Worm (Caenorhabditis elegans) whole organism, young adult: Measurements from ENCODE around the gene anmt-2.

Experiments used
- B0336.3 ChIP-seq: fragments of 200-800 bp; sonication (Bioruptor generic); IDR thresholded peaks from 2 replicates; pipeline ENCODE4 v1.3.6; 2022; ENCODE audit warnings: missing genetic modification characterization, missing compliant biosample characterization
- Y53G8AR.9 ChIP-seq: fragments of 200-800 bp; sonication (Bioruptor generic); conservative IDR thresholded peaks from 2 replicates; pipeline ENCODE4 v1.3.6; 2022; ENCODE audit warnings: missing genetic modification reagents, missing genetic modification characterization, missing compliant biosample characterization
- Y79H2A.3 ChIP-seq: fragments of 200-800 bp; sonication (Bioruptor generic); conservative IDR thresholded peaks from 2 replicates; pipeline ENCODE4 v1.3.6; 2022; ENCODE audit warnings: missing genetic modification reagents, missing genetic modification characterization, missing compliant biosample characterization
- ama-1 ChIP-seq, 3 experiments: fragments of 150-350 bp in 1 of 3; sonication (generic microtip) in 2 of 3; optimal IDR thresholded peaks; 2 replicates each; lab custom pipeline; 2014 to 2018; ENCODE audit warnings: missing biosample characterization in 2 of 3, missing genetic modification characterization in 2 of 3, missing genetic modification reagents in 2 of 3
- ceh-58 ChIP-seq: fragments of 200-800 bp; sonication (Bioruptor generic); IDR thresholded peaks from 2 replicates; pipeline ENCODE4 v1.3.6; 2022; ENCODE audit warnings: missing genetic modification characterization, missing compliant biosample characterization
- fkh-3 ChIP-seq: sonication (generic microtip); optimal IDR thresholded peaks from 2 replicates; lab custom pipeline; 2016; ENCODE audit warnings: mild to moderate bottlenecking, missing genetic modification characterization, missing compliant biosample characterization
- let-526 ChIP-seq: fragments of 200-800 bp; sonication (Bioruptor generic); IDR thresholded peaks from 2 replicates; pipeline ENCODE4 v1.3.6; 2022; ENCODE audit warnings: missing genetic modification reagents, missing genetic modification characterization, missing compliant biosample characterization
- snpc-3.4 ChIP-seq: sonication (generic microtip); optimal IDR thresholded peaks from 2 replicates; lab custom pipeline; 2017; ENCODE audit warnings: missing genetic modification characterization, mild to moderate bottlenecking, missing compliant biosample characterization, antibody characterized with exemption, moderate library complexity, missing genotype, missing genetic modification reagents
- unc-130 ChIP-seq: sonication (generic microtip); optimal IDR thresholded peaks from 2 replicates; lab custom pipeline; 2016; ENCODE audit warnings: missing genetic modification reagents, missing genetic modification characterization, missing compliant biosample characterization
- xnd-1 ChIP-seq: sonication (generic microtip); optimal IDR thresholded peaks from 2 replicates; lab custom pipeline; 2016; ENCODE audit warnings: missing genotype, missing genetic modification reagents, missing genetic modification characterization, missing compliant biosample characterization

ce11 chrIII:6105897-6106296, 51.7 kb downstream of the anmt-2 start:
- TF ChIP-seq Y79H2A.3 (GFP tag; lab: Robert Waterston, UW) (no peak), fkh-3 (tag; lab: Kevin White, UChicago) (no peak), Y53G8AR.9 (GFP tag; lab: Robert Waterston, UW) (no peak), unc-130 (GFP tag; lab: Kevin White, UChicago) (no peak), B0336.3 (GFP tag; lab: Robert Waterston, UW) (no peak), snpc-3.4 (tag; lab: Kevin White, UChicago) (no peak), ceh-58 (GFP tag; lab: Robert Waterston, UW) (no peak), let-526 (GFP tag; lab: Robert Waterston, UW) (no peak), ama-1 (optimal IDR thresholded peaks at IDR 0.05; lab: Kevin White, UChicago) (no peak), ama-1 (GFP tag; optimal IDR thresholded peaks at IDR 0.05; lab: Kevin White, UChicago) (no peak), xnd-1 (tag; lab: Kevin White, UChicago) (no peak)
